Worm (Caenorhabditis elegans): ENCODE results near the gene K12H6.5.

The K12H6.5 gene

ce11 chrII:2777846-2778245 lies 48.1 kb downstream of the K12H6.5 start, which contains the start of gene F08D12.4:
Gene F08D12.4, plus strand, starts transcription at chrII:2778146.
- TF ChIP-seq ZK185.1 (tag; optimal IDR thresholded peaks at IDR 0.05; ENCODE audit: poor library complexity, severe bottlenecking) (no peak), rcor-1 (GFP tag; IDR thresholded peaks at IDR 0.05) (no peak), ceh-40 (GFP tag; IDR thresholded peaks at IDR 0.05) (no peak), hlh-26 (GFP tag; conservative IDR thresholded peaks at IDR 0.05) (no peak), rec-8 (tag; optimal IDR thresholded peaks at IDR 0.05) (no peak), madf-8 (GFP tag; conservative IDR thresholded peaks at IDR 0.05) (no peak), pha-4 (tag; optimal IDR thresholded peaks at IDR 0.05) (no peak), ztf-22 (GFP tag; optimal IDR thresholded peaks at IDR 0.05) (no peak), nhr-27 (tag; optimal IDR thresholded peaks at IDR 0.05) (no peak)

Measured in whole organism, young adult.